Worm (Caenorhabditis elegans): ENCODE data around the gene M153.3.

M153.3 gene

DNA sequence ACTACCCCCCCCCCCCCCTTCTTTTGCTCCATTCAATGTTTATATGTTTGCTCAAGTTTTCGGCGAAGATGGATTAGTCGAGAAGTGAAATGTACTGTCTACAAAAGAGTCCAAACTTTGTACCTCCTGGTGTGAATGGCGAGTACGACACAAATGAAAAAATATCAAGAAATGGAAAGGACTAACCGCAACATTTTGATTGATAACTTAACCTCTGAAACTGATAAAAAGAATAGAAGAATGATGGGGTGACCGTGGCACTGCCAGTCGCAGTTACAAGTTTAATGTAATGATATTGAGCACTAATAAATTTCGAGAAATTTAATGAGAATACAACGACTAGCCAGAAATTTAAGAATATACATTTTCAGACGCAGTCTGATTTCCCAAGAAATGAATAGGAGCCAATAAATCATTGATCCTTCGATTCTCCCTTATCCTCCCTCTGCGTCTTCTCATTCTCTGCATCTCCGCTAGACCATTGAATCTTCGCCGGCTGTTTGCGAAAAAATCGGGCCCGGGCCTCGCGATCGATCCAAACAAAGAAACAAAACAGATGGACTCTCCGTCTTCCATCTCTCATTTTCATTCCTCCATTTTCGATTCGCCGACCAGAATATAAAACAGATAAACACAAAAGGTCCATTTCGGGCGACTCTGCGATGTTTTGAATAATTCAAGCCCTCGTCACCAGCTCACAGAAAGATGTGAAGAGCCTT, 32.2 kb downstream of the M153.3 start:
- no peak for TF ChIP-seq hlh-13 (GFP tag; optimal IDR thresholded peaks at IDR 0.05)
- TF ChIP-seq sox-2 (GFP tag; IDR thresholded peaks at IDR 0.05): no peak
- no peak for TF ChIP-seq ahr-1 (tag; optimal IDR thresholded peaks at IDR 0.05)
- no peak for TF ChIP-seq ceh-24 (tag; optimal IDR thresholded peaks at IDR 0.05)
- peak; percentile 6 for TF ChIP-seq nfya-1 (tag; optimal IDR thresholded peaks at IDR 0.05)
- no peak for TF ChIP-seq sdc-2 (tag; optimal IDR thresholded peaks at IDR 0.05)
- no peak for TF ChIP-seq hlh-30 (tag; optimal IDR thresholded peaks at IDR 0.05; ENCODE audit: insufficient read depth)
- TF ChIP-seq ceh-30 (tag; optimal IDR thresholded peaks at IDR 0.05): no peak
- TF ChIP-seq nhr-232 (tag; optimal IDR thresholded peaks at IDR 0.05): no peak
- TF ChIP-seq ceh-22 (tag; optimal IDR thresholded peaks at IDR 0.05): no peak
- peak; percentile 24 for TF ChIP-seq unc-55 (GFP tag; optimal IDR thresholded peaks at IDR 0.05)
- no peak for TF ChIP-seq npax-4 (tag; optimal IDR thresholded peaks at IDR 0.05)

DNA sequence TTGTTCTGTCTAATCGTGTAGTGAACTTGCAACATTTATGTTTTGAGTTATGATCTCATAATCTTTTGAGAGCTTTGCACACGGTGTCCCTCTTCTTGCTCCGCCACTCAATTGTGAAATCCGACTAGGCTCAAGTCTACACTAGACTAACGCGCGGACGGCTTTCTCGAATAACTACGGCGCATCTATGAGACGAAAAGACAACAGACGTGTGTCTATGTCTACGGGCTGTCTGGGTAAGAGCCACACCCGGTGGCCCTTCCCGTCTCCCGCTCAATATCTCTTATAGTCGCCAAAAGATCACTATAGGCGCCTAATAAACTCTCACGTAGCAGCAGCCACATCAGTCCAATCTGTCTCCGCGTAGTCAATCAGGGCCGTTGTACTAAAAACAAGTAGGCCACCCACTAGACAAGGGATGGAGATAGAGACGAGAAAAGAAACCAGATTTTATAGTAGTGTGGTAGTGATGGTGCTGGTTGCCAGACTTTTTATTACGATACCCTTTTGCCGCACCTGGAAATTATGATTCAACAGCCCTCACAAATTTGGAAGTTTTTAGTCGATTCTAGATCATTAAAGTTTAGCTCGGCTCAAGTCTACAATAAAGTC, 33.1 kb downstream of the M153.3 start:
- TF ChIP-seq che-1 (tag; optimal IDR thresholded peaks at IDR 0.05) (no peak), F13H6.1 (tag; optimal IDR thresholded peaks at IDR 0.05) (no peak), eyg-1 (tag; optimal IDR thresholded peaks at IDR 0.05) (no peak), ceh-2 (tag; optimal IDR thresholded peaks at IDR 0.05) (peak; percentile 9), ceh-18 (tag; optimal IDR thresholded peaks at IDR 0.05) (peak; percentile 55), ceh-34 (tag; optimal IDR thresholded peaks at IDR 0.05) (peak; percentile 71), rnt-1 (tag; optimal IDR thresholded peaks at IDR 0.05) (peak; percentile 8), nfya-1 (tag; optimal IDR thresholded peaks at IDR 0.05) (peak; percentile 1), pha-2 (tag; optimal IDR thresholded peaks at IDR 0.05) (no peak), pag-3 (tag; optimal IDR thresholded peaks at IDR 0.05; ENCODE audit: borderline replicate concordance) (no peak), dve-1 (tag; optimal IDR thresholded peaks at IDR 0.05) (no peak), unc-55 (GFP tag; optimal IDR thresholded peaks at IDR 0.05) (peak; percentile 35), ceh-19 (GFP tag; optimal IDR thresholded peaks at IDR 0.05) (peak; percentile 18), ceh-22 (tag; optimal IDR thresholded peaks at IDR 0.05) (peak; percentile 1), C08G9.2 (tag; optimal IDR thresholded peaks at IDR 0.05) (no peak), hlh-13 (GFP tag; optimal IDR thresholded peaks at IDR 0.05) (no peak), fax-1 (tag; optimal IDR thresholded peaks at IDR 0.05) (no peak), elt-4 (tag; optimal IDR thresholded peaks at IDR 0.05) (peak; percentile 9), tbx-2 (tag; optimal IDR thresholded peaks at IDR 0.05) (peak; percentile 37)

DNA sequence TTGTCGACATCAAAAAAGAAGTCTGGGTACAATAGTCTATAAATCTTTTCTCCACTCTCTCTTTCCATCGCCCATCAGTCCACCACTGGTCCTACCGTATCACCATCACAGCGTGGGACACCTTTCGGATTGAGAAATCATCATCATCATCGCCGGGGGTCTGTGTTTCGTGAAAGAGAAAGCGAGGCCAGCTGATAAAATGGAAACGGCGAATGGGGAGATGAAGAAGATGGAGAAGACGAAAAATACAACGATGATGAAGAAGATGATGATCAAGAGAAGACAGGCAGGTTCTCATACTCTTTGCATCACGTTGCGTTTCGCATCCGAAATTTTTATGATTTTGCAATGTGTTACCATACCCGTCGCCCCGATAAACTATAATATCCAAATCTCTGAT, 33.7 kb downstream of the M153.3 start:
- peak; percentile 4 for TF ChIP-seq ceh-18 (tag; optimal IDR thresholded peaks at IDR 0.05)
- TF ChIP-seq sdc-2 (tag; optimal IDR thresholded peaks at IDR 0.05): peak; percentile 32
- no peak for TF ChIP-seq syd-9 (tag; optimal IDR thresholded peaks at IDR 0.05)
- TF ChIP-seq pha-4 (tag; optimal IDR thresholded peaks at IDR 0.05): no peak
- TF ChIP-seq hlh-30 (tag; optimal IDR thresholded peaks at IDR 0.05; ENCODE audit: insufficient read depth): no peak
- TF ChIP-seq ahr-1 (tag; optimal IDR thresholded peaks at IDR 0.05): no peak
- TF ChIP-seq C38D4.7 (GFP tag; optimal IDR thresholded peaks at IDR 0.05): no peak
- peak; percentile 12 for TF ChIP-seq nfya-1 (tag; optimal IDR thresholded peaks at IDR 0.05)
- TF ChIP-seq zip-5 (tag; optimal IDR thresholded peaks at IDR 0.05): no peak
- TF ChIP-seq unc-55 (GFP tag; optimal IDR thresholded peaks at IDR 0.05): no peak
- peak; percentile 52 for TF ChIP-seq ref-2 (tag; optimal IDR thresholded peaks at IDR 0.05)
- TF ChIP-seq fax-1 (tag; optimal IDR thresholded peaks at IDR 0.05): no peak
- TF ChIP-seq lim-6 (tag; optimal IDR thresholded peaks at IDR 0.05): no peak
- TF ChIP-seq pax-1 (tag; optimal IDR thresholded peaks at IDR 0.05): no peak
- TF ChIP-seq tbx-2 (tag; optimal IDR thresholded peaks at IDR 0.05): no peak
- no peak for TF ChIP-seq npax-4 (tag; optimal IDR thresholded peaks at IDR 0.05)

DNA sequence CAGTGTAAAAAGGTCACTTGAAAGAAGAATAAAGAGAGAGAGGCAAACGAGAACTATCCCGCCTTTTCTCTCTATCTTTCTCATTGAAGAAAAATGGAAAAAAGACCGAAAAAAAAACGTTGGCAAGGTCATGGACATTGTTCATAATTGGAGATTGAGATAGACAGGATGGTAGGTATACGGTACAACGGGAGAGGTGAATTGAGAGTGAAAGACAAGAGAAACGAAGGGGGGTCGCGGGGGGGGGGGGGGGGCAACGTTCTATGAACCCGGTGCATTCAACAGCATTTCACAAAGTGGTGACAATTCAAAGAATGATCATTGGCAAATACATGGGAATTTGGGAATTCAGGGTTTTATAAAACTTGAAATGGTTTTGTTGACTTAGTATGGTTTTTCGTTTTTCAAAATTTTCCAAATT, 34.2 kb downstream of the M153.3 start:
- TF ChIP-seq fkh-6 (tag; optimal IDR thresholded peaks at IDR 0.05) (no peak), sdc-2 (tag; optimal IDR thresholded peaks at IDR 0.05) (no peak), T23F11.4 (GFP tag; optimal IDR thresholded peaks at IDR 0.05) (no peak), hlh-30 (tag; optimal IDR thresholded peaks at IDR 0.05; ENCODE audit: insufficient read depth) (no peak), ama-1 (optimal IDR thresholded peaks at IDR 0.05) (no peak), ceh-34 (tag; optimal IDR thresholded peaks at IDR 0.05) (no peak), unc-55 (GFP tag; optimal IDR thresholded peaks at IDR 0.05) (no peak), gmeb-2 (tag; optimal IDR thresholded peaks at IDR 0.05) (no peak), lin-11 (tag; optimal IDR thresholded peaks at IDR 0.05) (no peak)

All from whole organism, late embryonic.